Worm (Caenorhabditis elegans) whole organism, L2 larva: ENCODE results near the gene F58B3.6.

Source experiments
- C34F6.9 ChIP-seq: fragments of 150-350 bp; optimal IDR thresholded peaks from 2 replicates; lab custom pipeline; 2014; ENCODE audit warnings: missing biosample characterization, missing genetic modification characterization
- F13H6.1 ChIP-seq: sonication (generic microtip); optimal IDR thresholded peaks from 2 replicates; lab custom pipeline; 2016; ENCODE audit warnings: missing genetic modification characterization, missing compliant biosample characterization
- R02D3.7 ChIP-seq: fragments of 150-350 bp; optimal IDR thresholded peaks from 2 replicates; lab custom pipeline; 2014; ENCODE audit warnings: missing biosample characterization, missing genetic modification characterization
- Y55F3AM.14 ChIP-seq: fragments of 200-800 bp; sonication (Bioruptor generic); optimal IDR thresholded peaks from 2 replicates; lab custom pipeline; 2018; ENCODE audit warnings: mild to moderate bottlenecking, missing genetic modification characterization, missing compliant biosample characterization
- ZK546.5 ChIP-seq: sonication (generic microtip); optimal IDR thresholded peaks from 2 replicates; lab custom pipeline; 2017; ENCODE audit warnings: missing biosample characterization, missing genetic modification characterization
- aly-2 ChIP-seq: fragments of 150-350 bp; optimal IDR thresholded peaks from 2 replicates; lab custom pipeline; 2014; ENCODE audit warnings: missing biosample characterization, missing genetic modification characterization
- ama-1 ChIP-seq: fragments of 150-350 bp; optimal IDR thresholded peaks from 2 replicates; lab custom pipeline; 2018; ENCODE audit warnings: inconsistent platforms
- blmp-1 ChIP-seq: sonication (generic microtip); optimal IDR thresholded peaks from 2 replicates; lab custom pipeline; 2017; ENCODE audit warnings: missing genetic modification characterization, mild to moderate bottlenecking, missing compliant biosample characterization, antibody characterized with exemption, moderate library complexity; ENCODE audit not compliant: insufficient read depth
- ceh-16 ChIP-seq: fragments of 150-350 bp; optimal IDR thresholded peaks from 2 replicates; lab custom pipeline; 2014; ENCODE audit warnings: missing biosample characterization, missing genetic modification characterization
- ceh-82 ChIP-seq: fragments of 150-350 bp; optimal IDR thresholded peaks from 2 replicates; lab custom pipeline; 2014; ENCODE audit warnings: missing biosample characterization, missing genetic modification characterization
- crh-2 ChIP-seq: sonication (generic microtip); optimal IDR thresholded peaks from 2 replicates; lab custom pipeline; 2017; ENCODE audit warnings: missing biosample characterization, missing genetic modification characterization
- egl-27 ChIP-seq: sonication (generic microtip); optimal IDR thresholded peaks from 3 replicates; lab custom pipeline; 2017; ENCODE audit warnings: missing biosample characterization, missing genetic modification reagents, missing genetic modification characterization
- elt-1 ChIP-seq: fragments of 150-350 bp; optimal IDR thresholded peaks from 2 replicates; lab custom pipeline; 2014; ENCODE audit warnings: missing biosample characterization, missing genetic modification characterization
- elt-3 ChIP-seq: sonication (generic microtip); optimal IDR thresholded peaks from 2 replicates; lab custom pipeline; 2017; ENCODE audit warnings: missing biosample characterization, missing genetic modification characterization
- fos-1 ChIP-seq: fragments of 150-350 bp; optimal IDR thresholded peaks from 2 replicates; lab custom pipeline; 2014; ENCODE audit warnings: missing biosample characterization, missing genetic modification characterization
- gmeb-1 ChIP-seq: fragments of 150-350 bp; optimal IDR thresholded peaks from 2 replicates; lab custom pipeline; 2014; ENCODE audit warnings: missing biosample characterization, missing genetic modification characterization
- lin-11 ChIP-seq: fragments of 150-350 bp; sonication (generic microtip); optimal IDR thresholded peaks from 2 replicates; lab custom pipeline; 2014; ENCODE audit warnings: missing biosample characterization, missing genetic modification characterization, inconsistent platforms, mixed read lengths
- lin-13 ChIP-seq: fragments of 150-350 bp; optimal IDR thresholded peaks from 2 replicates; lab custom pipeline; 2014; ENCODE audit warnings: missing biosample characterization, missing genetic modification reagents, missing genetic modification characterization
- lin-39 ChIP-seq: fragments of 150-350 bp; optimal IDR thresholded peaks from 2 replicates; lab custom pipeline; 2014; ENCODE audit warnings: missing biosample characterization, missing genetic modification reagents, missing genetic modification characterization
- lsy-2 ChIP-seq, 2 experiments: fragments of 150-350 bp in 1 of 2; sonication (generic microtip) in 1 of 2; optimal IDR thresholded peaks; 2 replicates each; lab custom pipeline; 2014 to 2017; ENCODE audit warnings: missing biosample characterization in 2 of 2, missing genetic modification characterization in 2 of 2
- mab-5 ChIP-seq: fragments of 150-350 bp; optimal IDR thresholded peaks from 2 replicates; lab custom pipeline; 2014; ENCODE audit warnings: missing biosample characterization, missing genetic modification characterization
- mbf-1 ChIP-seq: sonication (generic microtip); optimal IDR thresholded peaks from 2 replicates; lab custom pipeline; 2017; ENCODE audit warnings: missing biosample characterization, missing genetic modification characterization
- mdl-1 ChIP-seq, 2 experiments: fragments of 150-350 bp in 1 of 2; sonication (generic microtip) in 1 of 2; optimal IDR thresholded peaks; 2 replicates each; lab custom pipeline; 2017; ENCODE audit warnings: missing biosample characterization in 2 of 2, missing genetic modification characterization in 2 of 2
- nhr-10 ChIP-seq: sonication (generic microtip); optimal IDR thresholded peaks from 2 replicates; lab custom pipeline; 2017; ENCODE audit warnings: missing biosample characterization, missing genetic modification characterization
- nhr-12 ChIP-seq: fragments of 150-350 bp; optimal IDR thresholded peaks from 2 replicates; lab custom pipeline; 2014; ENCODE audit warnings: missing biosample characterization, missing genetic modification characterization
- nhr-129 ChIP-seq: fragments of 150-350 bp; optimal IDR thresholded peaks from 2 replicates; lab custom pipeline; 2014; ENCODE audit warnings: missing biosample characterization, missing genetic modification characterization
- nhr-21 ChIP-seq: fragments of 150-350 bp; optimal IDR thresholded peaks from 2 replicates; lab custom pipeline; 2014; ENCODE audit warnings: missing biosample characterization, missing genetic modification characterization
- nhr-23 ChIP-seq: fragments of 150-350 bp; optimal IDR thresholded peaks from 2 replicates; lab custom pipeline; 2014; ENCODE audit warnings: missing biosample characterization, missing genetic modification reagents, missing genetic modification characterization
- nhr-237 ChIP-seq: fragments of 150-350 bp; optimal IDR thresholded peaks from 2 replicates; lab custom pipeline; 2014; ENCODE audit warnings: missing biosample characterization, missing genetic modification characterization
- nhr-25 ChIP-seq: fragments of 150-350 bp; sonication (generic microtip); optimal IDR thresholded peaks from 3 replicates; lab custom pipeline; 2014; ENCODE audit warnings: missing biosample characterization, missing genetic modification characterization
- nhr-6 ChIP-seq: fragments of 150-350 bp; optimal IDR thresholded peaks from 2 replicates; lab custom pipeline; 2014; ENCODE audit warnings: missing biosample characterization, missing genetic modification characterization
- peb-1 ChIP-seq: fragments of 150-350 bp; optimal IDR thresholded peaks from 2 replicates; lab custom pipeline; 2014; ENCODE audit warnings: missing biosample characterization, missing genetic modification characterization
- sem-4 ChIP-seq: fragments of 150-350 bp; optimal IDR thresholded peaks from 2 replicates; lab custom pipeline; 2014; ENCODE audit warnings: missing biosample characterization, missing genetic modification reagents, missing genetic modification characterization
- sma-3 ChIP-seq: sonication (generic microtip); optimal IDR thresholded peaks from 2 replicates; lab custom pipeline; 2016; ENCODE audit warnings: missing genetic modification reagents, missing genetic modification characterization, missing compliant biosample characterization
- sma-9 ChIP-seq, 2 experiments: fragments of 150-350 bp in 1 of 2; sonication (generic microtip) in 1 of 2; optimal IDR thresholded peaks; 2 replicates each; lab custom pipeline; 2014 to 2016; ENCODE audit warnings: missing genetic modification characterization in 2 of 2, mild to moderate bottlenecking in 1 of 2, missing biosample characterization in 1 of 2, missing compliant biosample characterization in 1 of 2, missing genetic modification reagents in 1 of 2, moderate library complexity in 1 of 2
- snpc-4 ChIP-seq: fragments of 150-350 bp; optimal IDR thresholded peaks from 2 replicates; lab custom pipeline; 2014; ENCODE audit warnings: missing biosample characterization, missing genetic modification characterization
- unc-39 ChIP-seq: fragments of 150-350 bp; optimal IDR thresholded peaks from 2 replicates; lab custom pipeline; 2014; ENCODE audit warnings: missing biosample characterization, missing genetic modification characterization
- unc-55 ChIP-seq: fragments of 150-350 bp; sonication (generic microtip); optimal IDR thresholded peaks from 3 replicates; lab custom pipeline; 2014; ENCODE audit warnings: missing biosample characterization, missing genetic modification reagents, missing genetic modification characterization
- unc-62 ChIP-seq: fragments of 150-350 bp; optimal IDR thresholded peaks from 2 replicates; lab custom pipeline; 2014; ENCODE audit warnings: missing biosample characterization, missing genetic modification reagents, missing genetic modification characterization
- zag-1 ChIP-seq: fragments of 150-350 bp; optimal IDR thresholded peaks from 2 replicates; lab custom pipeline; 2014; ENCODE audit warnings: missing biosample characterization, missing genetic modification characterization
- ztf-1 ChIP-seq: fragments of 200-800 bp; sonication (Bioruptor generic); conservative IDR thresholded peaks from 2 replicates; pipeline ENCODE4 v1.3.6; 2022; ENCODE audit warnings: missing genetic modification characterization, missing compliant biosample characterization
- ztf-11 ChIP-seq: sonication (generic microtip); optimal IDR thresholded peaks from 2 replicates; lab custom pipeline; 2017; ENCODE audit warnings: missing biosample characterization, missing genetic modification characterization
- ztf-4 ChIP-seq: fragments of 150-350 bp; optimal IDR thresholded peaks from 2 replicates; lab custom pipeline; 2014; ENCODE audit warnings: missing biosample characterization, missing genetic modification characterization

Gene F58B3.6

DNA sequence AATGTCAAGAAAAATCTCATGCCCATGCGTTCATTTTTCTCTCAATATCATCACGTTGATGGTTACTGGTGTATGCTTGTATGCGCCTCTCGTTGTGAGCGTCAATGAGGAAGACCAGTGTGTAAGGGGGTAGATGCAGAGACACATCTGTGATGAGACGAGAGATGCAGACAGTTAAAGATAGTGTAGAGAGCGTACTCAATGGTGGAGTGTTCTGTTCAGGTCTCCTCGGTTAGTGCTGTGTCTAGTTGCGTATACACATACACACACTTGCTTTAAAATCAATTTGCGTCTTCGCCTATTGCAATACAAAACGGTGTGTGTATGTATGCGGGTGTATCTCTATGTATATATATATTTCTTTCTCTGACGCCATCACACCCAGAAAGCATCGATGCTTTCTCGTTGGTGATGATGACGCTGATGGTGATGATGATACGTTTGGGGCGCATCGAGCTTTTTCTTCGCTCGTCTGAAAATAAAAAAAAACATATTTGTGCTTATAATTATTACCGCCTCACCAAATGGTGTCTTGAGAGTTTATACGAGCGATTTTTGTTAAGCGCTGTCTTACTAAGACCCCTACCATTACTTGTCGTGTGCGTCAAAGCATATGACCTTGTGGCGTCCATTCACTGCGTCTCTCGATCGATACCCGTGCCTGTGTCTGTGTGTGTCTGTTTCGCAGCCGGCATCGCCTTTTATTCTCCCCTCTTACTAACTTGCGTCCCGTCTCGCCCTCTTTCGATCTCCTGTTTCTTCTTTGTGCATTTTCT is 42.8 kb upstream of the F58B3.6 start, which contains the start of gene F40F11.3 (continued):
- no peak for TF ChIP-seq lin-39 (tag; lab: Kevin White, UChicago)
- no peak for TF ChIP-seq elt-1 (tag; lab: Kevin White, UChicago)
- TF ChIP-seq ceh-82 (tag; lab: Kevin White, UChicago) = no peak
- TF ChIP-seq elt-3 (tag; lab: Kevin White, UChicago) = no peak
- TF ChIP-seq lin-11 (tag; lab: Kevin White, UChicago) = peak; percentile 25
- peak; percentile 51 for TF ChIP-seq egl-27
- no peak for TF ChIP-seq Y55F3AM.14 (GFP tag; lab: Kevin White, UChicago)
- TF ChIP-seq peb-1 (tag; lab: Kevin White, UChicago) = no peak
- no peak for TF ChIP-seq ZK546.5 (tag; lab: Kevin White, UChicago)
- TF ChIP-seq mdl-1 (tag; optimal IDR thresholded peaks at IDR 0.05; lab: Kevin White, UChicago) = peak; percentile 23 to 80
- peak; percentile 75 for TF ChIP-seq sma-3
- TF ChIP-seq ztf-4 (tag; lab: Kevin White, UChicago) = peak; percentile 94
- peak; percentile 36 for TF ChIP-seq nhr-10 (tag; lab: Kevin White, UChicago)
- TF ChIP-seq C34F6.9 (tag; lab: Kevin White, UChicago) = peak; percentile 88
- no peak for TF ChIP-seq mbf-1 (tag; lab: Kevin White, UChicago)
- TF ChIP-seq, all 48 proteins: peak for 31

DNA sequence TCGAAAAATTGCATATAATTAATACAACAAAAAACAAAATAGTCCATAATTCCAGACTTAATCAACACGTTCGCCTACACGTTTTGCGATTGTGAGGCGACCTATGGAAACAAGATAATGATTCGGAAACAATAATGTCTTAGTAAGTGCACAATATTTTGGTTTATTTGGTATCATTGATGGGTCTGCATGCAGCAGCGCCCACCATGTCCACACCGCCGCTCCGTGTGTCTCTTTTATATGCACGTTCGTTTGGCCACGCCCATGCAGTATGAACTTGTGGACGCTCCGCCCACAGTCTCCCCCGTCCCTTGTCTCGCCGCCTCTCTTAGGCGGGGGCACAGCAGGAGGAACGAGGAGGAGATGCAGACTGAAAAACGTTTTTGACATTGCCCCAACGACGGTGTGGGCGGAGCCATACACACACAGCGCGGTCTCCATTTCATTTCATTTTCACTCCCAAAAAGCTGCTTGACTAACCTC is 42.2 kb upstream of the F58B3.6 start, which contains the start of gene mig-38:
TSS of gene mig-38 (plus strand) at position 54 of the 483 bp plus-strand sequence.
- TF ChIP-seq nhr-129 (tag; lab: Kevin White, UChicago) (peak; percentile 44), nhr-6 (tag; lab: Kevin White, UChicago) (no peak), unc-55 (peak; percentile 34), Y55F3AM.14 (GFP tag; lab: Kevin White, UChicago) (peak; percentile 4), nhr-23 (tag; lab: Kevin White, UChicago) (no peak), aly-2 (tag; lab: Kevin White, UChicago) (no peak), R02D3.7 (no peak), lsy-2 (tag; optimal IDR thresholded peaks at IDR 0.05; lab: Kevin White, UChicago) (peak; percentile 29 to 59), ceh-82 (tag; lab: Kevin White, UChicago) (no peak), mab-5 (tag; lab: Kevin White, UChicago) (no peak), elt-3 (tag; lab: Kevin White, UChicago) (no peak), blmp-1 (tag; lab: Kevin White, UChicago) (peak; percentile 30), sma-3 (no peak), nhr-21 (tag; lab: Kevin White, UChicago) (peak; percentile 47), nhr-237 (tag; lab: Kevin White, UChicago) (no peak), ZK546.5 (tag; lab: Kevin White, UChicago) (no peak), crh-2 (tag; lab: Kevin White, UChicago) (peak; percentile 76), lin-11 (tag; lab: Kevin White, UChicago) (no peak), fos-1 (tag; lab: Kevin White, UChicago) (peak; percentile 23), unc-39 (no peak), snpc-4 (tag; lab: Kevin White, UChicago) (no peak), ama-1 (lab: Kevin White, UChicago) (peak; percentile 99), nhr-10 (tag; lab: Kevin White, UChicago) (no peak), ztf-4 (tag; lab: Kevin White, UChicago) (no peak), lin-13 (peak; percentile 27), F13H6.1 (peak; percentile 63), gmeb-1 (tag; lab: Kevin White, UChicago) (no peak), mbf-1 (tag; lab: Kevin White, UChicago) (no peak), ztf-11 (tag; lab: Kevin White, UChicago) (no peak), ceh-16 (no peak), C34F6.9 (tag; lab: Kevin White, UChicago) (peak; percentile 48), nhr-25 (tag; lab: Kevin White, UChicago) (no peak), egl-27 (no peak), unc-62 (GFP tag; lab: Kevin White, UChicago) (no peak), ztf-1 (GFP tag; lab: Robert Waterston, UW) (no peak), nhr-12 (no peak), sem-4 (peak; percentile 61), sma-9 (GFP tag; optimal IDR thresholded peaks at IDR 0.05; lab: Kevin White, UChicago) (peak; percentile 60), sma-9 (tag; optimal IDR thresholded peaks at IDR 0.05; lab: Kevin White, UChicago) (no peak), lin-39 (tag; lab: Kevin White, UChicago) (no peak), mdl-1 (tag; optimal IDR thresholded peaks at IDR 0.05; lab: Kevin White, UChicago) (peak in 1 of 2 experiments; percentile 57), zag-1 (tag; lab: Kevin White, UChicago) (peak; percentile 25)
